Worm (Caenorhabditis elegans) whole organism, mixed stage, embryonic: ENCODE measurements around the gene inx-7.

Experiments
- blmp-1 ChIP-seq: fragments of 150-350 bp; optimal IDR thresholded peaks from 2 replicates; lab custom pipeline; 2014; ENCODE audit warnings: missing biosample characterization, missing genetic modification characterization
- ces-1 ChIP-seq: fragments of 150-350 bp; optimal IDR thresholded peaks from 2 replicates; lab custom pipeline; 2014; ENCODE audit warnings: missing biosample characterization, missing genetic modification reagents, missing genetic modification characterization
- lin-13 ChIP-seq: fragments of 150-350 bp; optimal IDR thresholded peaks from 2 replicates; lab custom pipeline; 2014; ENCODE audit warnings: missing biosample characterization, missing genetic modification characterization
- lsy-2 ChIP-seq: fragments of 150-350 bp; optimal IDR thresholded peaks from 2 replicates; lab custom pipeline; 2014; ENCODE audit warnings: missing biosample characterization, missing genetic modification characterization
- nhr-237 ChIP-seq: fragments of 150-350 bp; optimal IDR thresholded peaks from 2 replicates; lab custom pipeline; 2014; ENCODE audit warnings: missing biosample characterization, missing genetic modification characterization
- nhr-28 ChIP-seq: fragments of 150-350 bp; optimal IDR thresholded peaks from 2 replicates; lab custom pipeline; 2014; ENCODE audit warnings: missing biosample characterization, missing genetic modification characterization
- nhr-76 ChIP-seq: sonication (generic microtip); optimal IDR thresholded peaks from 2 replicates; lab custom pipeline; 2017; ENCODE audit warnings: missing biosample characterization, missing genetic modification characterization
- snpc-4 ChIP-seq: fragments of 150-350 bp; optimal IDR thresholded peaks from 2 replicates; lab custom pipeline; 2014; ENCODE audit warnings: missing biosample characterization, missing genetic modification characterization
- unc-120 ChIP-seq: sonication (generic microtip); optimal IDR thresholded peaks from 2 replicates; lab custom pipeline; 2017; ENCODE audit warnings: missing genetic modification characterization, missing compliant biosample characterization; ENCODE audit not compliant: poor library complexity, severe bottlenecking
- ztf-11 ChIP-seq: fragments of 150-350 bp; optimal IDR thresholded peaks from 2 replicates; lab custom pipeline; 2014; ENCODE audit warnings: missing biosample characterization, missing genetic modification characterization

- TF ChIP-seq lin-13, result no peak
- no peak for TF ChIP-seq nhr-76 (tag; lab: Kevin White, UChicago)
- no peak for TF ChIP-seq ztf-11
- no peak for TF ChIP-seq ces-1 (GFP tag; lab: Kevin White, UChicago)
- no peak for TF ChIP-seq blmp-1
- TF ChIP-seq nhr-28 (tag; lab: Kevin White, UChicago), result no peak
- TF ChIP-seq unc-120 (tag; lab: Kevin White, UChicago), result no peak
- TF ChIP-seq nhr-237 (tag; lab: Kevin White, UChicago), result no peak
- no peak for TF ChIP-seq snpc-4 (tag; lab: Kevin White, UChicago)
- no peak for TF ChIP-seq lsy-2 (tag; lab: Kevin White, UChicago)
Measured at ce11 chrIV:5962219-5962945, 15.9 kb upstream of the inx-7 start, which contains the start of gene K02B2.6.
